Fruit fly (Drosophila melanogaster): ENCODE results near the gene CG31510.

The CG31510 gene

dm6 chr3R:25122736-25123211 lies at the start of gene CG31510, which contains the start of gene TTLL5:
TSS of gene CG31510 (minus strand) at chr3R:25122920.
TSS of gene TTLL5 (minus strand) at chr3R:25122920.
- TF ChIP-seq CG3919 (GFP tag; optimal IDR thresholded peaks at IDR 0.05): no peak
- TF ChIP-seq Sox102F (GFP tag; optimal IDR thresholded peaks at IDR 0.05): no peak
- no peak for TF ChIP-seq CG7368 (GFP tag; optimal IDR thresholded peaks at IDR 0.05)
- no peak for TF ChIP-seq svp (GFP tag)
- no peak for TF ChIP-seq Blimp-1 (GFP tag; optimal IDR thresholded peaks at IDR 0.05)
- TF ChIP-seq Gug (GFP tag; IDR thresholded peaks at IDR 0.05): no peak
- no peak for TF ChIP-seq Met (GFP tag; optimal IDR thresholded peaks at IDR 0.05)
- no peak for TF ChIP-seq Ets96B (tag; optimal IDR thresholded peaks at IDR 0.05)
- TF ChIP-seq salr (GFP tag; optimal IDR thresholded peaks at IDR 0.05): no peak
- TF ChIP-seq CG11902 (GFP tag; optimal IDR thresholded peaks at IDR 0.05): no peak
- no peak for TF ChIP-seq achi (GFP tag; optimal IDR thresholded peaks at IDR 0.05)
- no peak for TF ChIP-seq net (GFP tag; optimal IDR thresholded peaks at IDR 0.05)
- no peak for TF ChIP-seq CG34406 (GFP tag; optimal IDR thresholded peaks at IDR 0.05)
- no peak for TF ChIP-seq CG6854 (GFP tag; optimal IDR thresholded peaks at IDR 0.05)
- no peak for TF ChIP-seq pdm3 (GFP tag; optimal IDR thresholded peaks at IDR 0.05)
- TF ChIP-seq esn (GFP tag; optimal IDR thresholded peaks at IDR 0.05): no peak
- no peak for TF ChIP-seq CG8319 (GFP tag; optimal IDR thresholded peaks at IDR 0.05)
- no peak for TF ChIP-seq CG8119 (GFP tag; IDR thresholded peaks at IDR 0.05)

- no peak for TF ChIP-seq CG1621 (tag; optimal IDR thresholded peaks at IDR 0.05)
- TF ChIP-seq Ets96B (tag; optimal IDR thresholded peaks at IDR 0.05): no peak
- no peak for TF ChIP-seq fd85E (GFP tag; optimal IDR thresholded peaks at IDR 0.05)
- TF ChIP-seq CG6163 (GFP tag; IDR thresholded peaks at IDR 0.05): no peak
- TF ChIP-seq CG34406 (GFP tag; optimal IDR thresholded peaks at IDR 0.05): no peak
- TF ChIP-seq Sox14 (GFP tag; optimal IDR thresholded peaks at IDR 0.05): no peak
These were observed 49.6 kb upstream of the CG31510 start for dm6 chr3R:25172353-25172752.

dm6 chr3R:25168259-25168972 lies 45.7 kb upstream of the CG31510 start:
- peak; percentile 17 for TF ChIP-seq Eip78C (GFP tag)
- no peak for TF ChIP-seq Hr4 (GFP tag; optimal IDR thresholded peaks at IDR 0.05)
- peak; percentile 5 for TF ChIP-seq topi (GFP tag; optimal IDR thresholded peaks at IDR 0.05)
- TF ChIP-seq svp (GFP tag): peak; percentile 50
- TF ChIP-seq vri (GFP tag; optimal IDR thresholded peaks at IDR 0.05): no peak

- no peak for TF ChIP-seq net (GFP tag; optimal IDR thresholded peaks at IDR 0.05)
- TF ChIP-seq fkh (GFP tag; optimal IDR thresholded peaks at IDR 0.05): no peak
- TF ChIP-seq CG10669 (GFP tag; optimal IDR thresholded peaks at IDR 0.05): no peak
- TF ChIP-seq Ets96B (tag; optimal IDR thresholded peaks at IDR 0.05): no peak
- TF ChIP-seq Eip78C (GFP tag): peak; percentile 69
- peak; percentile 36 for TF ChIP-seq svp (GFP tag)
These were observed 44.9 kb upstream of the CG31510 start for dm6 chr3R:25167407-25168191.

dm6 chr3R:25166788-25167187 lies 44.1 kb upstream of the CG31510 start:
- TF ChIP-seq fd59A (GFP tag; optimal IDR thresholded peaks at IDR 0.05) (no peak), OdsH (GFP tag; optimal IDR thresholded peaks at IDR 0.05) (no peak), acj6 (GFP tag; optimal IDR thresholded peaks at IDR 0.05) (no peak), CG11294 (GFP tag; IDR thresholded peaks at IDR 0.05) (no peak), CG6854 (GFP tag; optimal IDR thresholded peaks at IDR 0.05) (no peak), CG6276 (GFP tag; optimal IDR thresholded peaks at IDR 0.05) (no peak), dsx (GFP tag; optimal IDR thresholded peaks at IDR 0.05; ENCODE audit: poor library complexity, severe bottlenecking) (no peak), CG3032 (tag; optimal IDR thresholded peaks at IDR 0.05) (no peak), Sox15 (GFP tag; optimal IDR thresholded peaks at IDR 0.05) (no peak), CG8119 (GFP tag; IDR thresholded peaks at IDR 0.05) (no peak), salr (GFP tag; optimal IDR thresholded peaks at IDR 0.05) (no peak), CG8632 (GFP tag; optimal IDR thresholded peaks at IDR 0.05) (no peak), Hr39 (GFP tag; optimal IDR thresholded peaks at IDR 0.05) (no peak), svp (GFP tag) (no peak), CG10669 (GFP tag; optimal IDR thresholded peaks at IDR 0.05) (no peak), CG31627 (GFP tag; optimal IDR thresholded peaks at IDR 0.05) (no peak)

Measured in whole organism, prepupa.